Fruit fly (Drosophila melanogaster): ENCODE results near the gene mthl11.
A peak's percentile ranks its signal among the peaks of the same experiment; 100 is the strongest.

mthl11 gene

DNA sequence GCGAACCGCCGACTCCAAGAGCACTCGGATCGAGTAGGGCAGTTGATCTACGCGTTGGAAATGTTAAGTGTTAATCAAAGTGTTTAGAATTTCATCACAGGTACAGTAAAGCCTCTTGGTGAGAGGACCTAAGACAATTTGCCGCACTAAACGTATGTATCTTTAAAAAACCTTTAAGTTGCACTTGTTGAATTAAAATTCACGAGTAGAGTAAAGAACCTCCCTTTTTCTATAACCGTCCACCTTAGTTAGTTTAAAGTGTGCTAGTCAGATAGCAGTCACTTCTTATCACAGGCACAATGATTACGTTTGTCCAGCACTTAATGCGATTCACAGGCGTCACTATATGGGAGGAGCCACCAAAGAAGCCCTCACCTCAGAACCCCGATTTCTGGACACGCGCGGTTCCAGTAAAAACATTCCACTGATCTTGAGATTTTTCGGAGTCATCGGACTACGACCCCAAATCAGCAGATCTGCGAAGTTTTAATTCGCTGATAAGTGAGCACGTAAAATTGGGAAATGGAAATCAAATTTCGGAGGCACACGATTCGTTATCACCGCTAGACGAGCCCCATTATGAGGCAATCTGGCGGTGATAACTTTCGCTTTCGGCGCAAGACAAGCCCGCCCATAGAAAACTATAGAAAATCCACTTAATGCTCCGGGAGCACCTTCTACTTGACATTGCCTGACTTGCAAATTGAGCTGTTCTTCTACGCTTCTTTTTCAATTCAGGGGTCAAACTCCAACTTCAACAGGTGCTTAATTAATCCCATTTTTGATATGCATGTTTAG is 11.1 kb downstream of the mthl11 start (continued):
- TF ChIP-seq CG31627 (GFP tag; optimal IDR thresholded peaks at IDR 0.05) = no peak
- peak; percentile 15 for TF ChIP-seq lz (GFP tag; optimal IDR thresholded peaks at IDR 0.05)
- TF ChIP-seq CG6163 (GFP tag; IDR thresholded peaks at IDR 0.05) = peak; percentile 66; the same call in 2 of the 3 replicates
- TF ChIP-seq CG4318 (GFP tag; optimal IDR thresholded peaks at IDR 0.05) = no peak
- no peak for TF ChIP-seq Ets96B (tag; optimal IDR thresholded peaks at IDR 0.05)
- no peak for TF ChIP-seq Ets21C (GFP tag; optimal IDR thresholded peaks at IDR 0.05)

DNA sequence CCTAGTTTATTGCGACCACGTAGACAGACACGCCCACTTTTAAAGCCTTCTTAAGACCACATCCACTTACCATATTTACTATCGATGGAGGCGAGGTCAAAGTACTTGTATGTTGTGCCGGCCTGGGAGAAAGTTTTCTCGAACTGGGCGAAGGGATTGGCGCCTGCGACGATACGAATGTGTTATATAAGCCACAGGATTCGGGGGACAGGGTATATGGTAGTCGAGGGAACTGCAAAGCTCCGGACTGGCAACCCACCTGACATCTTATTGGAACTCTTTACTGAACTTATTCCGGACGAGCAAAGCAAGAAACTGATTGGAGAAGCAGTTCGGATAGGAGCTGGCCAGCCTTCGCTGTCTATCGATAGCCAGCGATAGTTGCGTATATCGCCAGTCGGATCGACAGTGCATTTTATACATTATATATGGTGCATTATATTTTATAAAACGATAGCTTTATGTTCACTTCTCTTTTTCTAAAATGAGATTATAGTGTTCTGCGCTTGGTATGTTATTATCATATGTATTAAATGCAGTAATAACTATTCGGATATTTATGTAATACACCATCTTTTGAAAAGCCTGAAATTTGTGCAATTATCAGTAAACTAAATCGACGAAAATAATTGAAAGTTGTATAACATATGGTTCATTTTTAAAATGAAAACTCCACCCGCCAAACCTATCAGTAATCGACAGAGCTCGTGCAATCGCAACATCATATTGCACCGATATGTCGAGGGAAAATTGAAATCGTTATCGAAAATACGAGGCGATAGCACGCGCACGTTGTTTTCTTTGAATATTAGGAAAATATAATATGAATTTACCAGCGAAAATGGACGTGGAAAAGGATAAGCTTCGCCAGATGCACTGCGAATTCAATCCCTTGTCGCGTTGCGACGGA is 12.0 kb downstream of the mthl11 start, which contains the start of the genes Irp-1B and Rrp46:
Gene Irp-1B, minus strand, starts transcription at position 320 of the 910 bp plus-strand sequence.
Gene Rrp46, plus strand, starts transcription at position 752 of the 910 bp plus-strand sequence.
- TF ChIP-seq Eip78C (GFP tag) (peak; percentile 66), Eip75B (GFP tag; optimal IDR thresholded peaks at IDR 0.05) (peak; percentile 16), eg (GFP tag; IDR thresholded peaks at IDR 0.05) (no peak), CG16779 (tag; optimal IDR thresholded peaks at IDR 0.05) (peak; percentile 21), fkh (GFP tag; optimal IDR thresholded peaks at IDR 0.05) (no peak), lz (GFP tag; optimal IDR thresholded peaks at IDR 0.05) (peak; percentile 20), CG1621 (tag; optimal IDR thresholded peaks at IDR 0.05) (peak; percentile 28), Hr4 (GFP tag; optimal IDR thresholded peaks at IDR 0.05) (peak; percentile 24), esn (GFP tag; optimal IDR thresholded peaks at IDR 0.05) (peak; percentile 20), Hr39 (GFP tag; optimal IDR thresholded peaks at IDR 0.05) (no peak), net (GFP tag; optimal IDR thresholded peaks at IDR 0.05) (no peak), fd59A (GFP tag; optimal IDR thresholded peaks at IDR 0.05) (no peak), CG6854 (GFP tag; optimal IDR thresholded peaks at IDR 0.05) (peak; percentile 5), CG8119 (GFP tag; IDR thresholded peaks at IDR 0.05) (peak; percentile 23; the same call in 1 of the 3 replicates), CG4318 (GFP tag; optimal IDR thresholded peaks at IDR 0.05) (no peak), CG3919 (GFP tag; optimal IDR thresholded peaks at IDR 0.05) (no peak), CG9139 (GFP tag; optimal IDR thresholded peaks at IDR 0.05) (peak; percentile 31), Sox102F (GFP tag; optimal IDR thresholded peaks at IDR 0.05) (no peak), CG8319 (GFP tag; optimal IDR thresholded peaks at IDR 0.05) (no peak), pdm3 (GFP tag; optimal IDR thresholded peaks at IDR 0.05) (no peak), ss (GFP tag; optimal IDR thresholded peaks at IDR 0.05) (no peak), cyc (GFP tag; optimal IDR thresholded peaks at IDR 0.05) (peak; percentile 3), CG8632 (GFP tag; optimal IDR thresholded peaks at IDR 0.05) (no peak), CG3032 (tag; optimal IDR thresholded peaks at IDR 0.05) (peak; percentile 3)

DNA sequence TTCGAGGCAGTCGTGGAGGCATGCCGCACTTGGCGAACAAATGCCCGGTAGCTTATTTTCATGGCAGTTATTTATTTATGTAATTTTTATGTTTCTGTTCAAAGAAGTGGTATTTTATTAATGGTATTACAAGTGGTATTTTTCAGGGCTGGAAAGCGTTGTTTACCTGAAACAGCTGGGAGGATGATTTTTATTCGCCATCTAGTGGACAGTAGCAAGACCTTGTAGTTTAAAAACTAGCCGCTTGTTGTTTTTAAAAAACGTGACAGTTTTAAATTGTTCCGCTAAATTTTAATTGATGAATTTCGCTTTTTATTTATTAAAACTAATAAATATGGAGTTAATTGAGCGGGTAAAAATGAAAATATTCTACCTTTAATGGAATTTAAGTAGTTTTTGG is 15.1 kb downstream of the mthl11 start, which contains the start of gene CG6345:
Gene CG6345, minus strand, starts transcription at position 124 of the 400 bp plus-strand sequence.
- TF ChIP-seq CG6808 (GFP tag; optimal IDR thresholded peaks at IDR 0.05) (peak; percentile 47), Met (GFP tag; optimal IDR thresholded peaks at IDR 0.05) (no peak), CG3919 (GFP tag; optimal IDR thresholded peaks at IDR 0.05) (peak; percentile 85), svp (GFP tag) (peak; percentile 78), esn (GFP tag; optimal IDR thresholded peaks at IDR 0.05) (peak; percentile 81), dac (GFP tag; optimal IDR thresholded peaks at IDR 0.05) (peak; percentile 76), dsx (GFP tag; optimal IDR thresholded peaks at IDR 0.05; ENCODE audit: poor library complexity, severe bottlenecking) (peak; percentile 26), CG6276 (GFP tag; optimal IDR thresholded peaks at IDR 0.05) (no peak), pdm3 (GFP tag; optimal IDR thresholded peaks at IDR 0.05) (peak; percentile 75), CG8319 (GFP tag; optimal IDR thresholded peaks at IDR 0.05) (peak; percentile 38), CG6163 (GFP tag; IDR thresholded peaks at IDR 0.05) (peak; percentile 72), Sox102F (GFP tag; optimal IDR thresholded peaks at IDR 0.05) (no peak), spab (GFP tag; optimal IDR thresholded peaks at IDR 0.05) (no peak), Lpt (GFP tag; optimal IDR thresholded peaks at IDR 0.05) (peak; percentile 46), CG11294 (GFP tag; IDR thresholded peaks at IDR 0.05) (no peak), Hr38 (GFP tag; optimal IDR thresholded peaks at IDR 0.05) (no peak), CG31627 (GFP tag; optimal IDR thresholded peaks at IDR 0.05) (peak; percentile 75), fkh (GFP tag; optimal IDR thresholded peaks at IDR 0.05) (peak; percentile 93), CG32006 (GFP tag; optimal IDR thresholded peaks at IDR 0.05) (peak; percentile 51), fd59A (GFP tag; optimal IDR thresholded peaks at IDR 0.05) (peak; percentile 40), CG10631 (GFP tag; optimal IDR thresholded peaks at IDR 0.05) (no peak), acj6 (GFP tag; optimal IDR thresholded peaks at IDR 0.05) (peak; percentile 66), Eip93F (GFP tag; optimal IDR thresholded peaks at IDR 0.05) (no peak), topi (GFP tag; optimal IDR thresholded peaks at IDR 0.05) (peak; percentile 74), salr (GFP tag; optimal IDR thresholded peaks at IDR 0.05) (peak in 1 of 2 experiments; percentile 48)

Data from whole organism, prepupa.